Worm (Caenorhabditis elegans): ENCODE results near the gene rpn-13.

ce11 chrIII:6316795-6317194, 24.9 kb downstream of the rpn-13 start:
- TF ChIP-seq elt-2 (tag; optimal IDR thresholded peaks at IDR 0.05): no peak
- no peak for TF ChIP-seq ceh-9 (tag; optimal IDR thresholded peaks at IDR 0.05)
- no peak for TF ChIP-seq pat-9 (tag; optimal IDR thresholded peaks at IDR 0.05)
- TF ChIP-seq madf-2 (tag; optimal IDR thresholded peaks at IDR 0.05): no peak
- no peak for TF ChIP-seq zip-5 (tag; optimal IDR thresholded peaks at IDR 0.05)
- TF ChIP-seq C08G9.2 (tag; optimal IDR thresholded peaks at IDR 0.05): no peak
- TF ChIP-seq eyg-1 (tag; optimal IDR thresholded peaks at IDR 0.05): no peak
- no peak for TF ChIP-seq fkh-6 (tag; optimal IDR thresholded peaks at IDR 0.05)
- no peak for TF ChIP-seq ama-1 (optimal IDR thresholded peaks at IDR 0.05)
- no peak for TF ChIP-seq unc-42 (tag; optimal IDR thresholded peaks at IDR 0.05)
- no peak for TF ChIP-seq pag-3 (tag; optimal IDR thresholded peaks at IDR 0.05; ENCODE audit: borderline replicate concordance)
- no peak for TF ChIP-seq syd-9 (tag; optimal IDR thresholded peaks at IDR 0.05)
- no peak for TF ChIP-seq nhr-11 (tag; optimal IDR thresholded peaks at IDR 0.05)

All from whole organism, late embryonic.